Worm (Caenorhabditis elegans) whole organism, dauer: ENCODE measurements around the gene F28A10.4.
"Not testable (repeated sequence)": the region's sequence is repeated elsewhere in the genome, so short reads cannot be mapped to it uniquely, and the experiment has no call there.

ENCODE experiments used
- unc-62 ChIP-seq: sonication (generic microtip); optimal IDR thresholded peaks from 2 replicates; lab custom pipeline; 2017; ENCODE audit warnings: missing biosample characterization, missing genetic modification reagents, missing genetic modification characterization

F28A10.4 gene

DNA sequence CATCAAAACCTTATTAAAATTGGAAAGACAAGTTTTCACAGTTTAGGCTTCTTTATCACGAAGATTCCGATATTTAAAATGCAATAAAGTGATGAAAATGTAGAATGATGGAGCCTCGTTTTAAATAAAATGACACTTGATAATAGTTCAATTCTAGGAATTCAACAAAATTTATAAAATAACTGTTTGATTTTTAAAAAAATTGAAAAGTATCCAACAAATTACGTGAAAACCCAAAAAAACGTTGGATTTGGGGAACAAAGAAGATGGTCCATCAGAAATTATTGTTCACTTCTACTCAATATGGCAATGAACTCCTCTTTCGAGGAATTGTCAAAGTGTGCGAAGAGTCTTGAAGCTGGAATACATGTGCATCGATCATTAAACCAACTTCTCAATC is at the start of gene F28A10.4:
Gene F28A10.4, plus strand, starts transcription at position 301 of the 400 bp plus-strand sequence.
- no peak for TF ChIP-seq unc-62 (GFP tag; lab: Kevin White, UChicago)

DNA sequence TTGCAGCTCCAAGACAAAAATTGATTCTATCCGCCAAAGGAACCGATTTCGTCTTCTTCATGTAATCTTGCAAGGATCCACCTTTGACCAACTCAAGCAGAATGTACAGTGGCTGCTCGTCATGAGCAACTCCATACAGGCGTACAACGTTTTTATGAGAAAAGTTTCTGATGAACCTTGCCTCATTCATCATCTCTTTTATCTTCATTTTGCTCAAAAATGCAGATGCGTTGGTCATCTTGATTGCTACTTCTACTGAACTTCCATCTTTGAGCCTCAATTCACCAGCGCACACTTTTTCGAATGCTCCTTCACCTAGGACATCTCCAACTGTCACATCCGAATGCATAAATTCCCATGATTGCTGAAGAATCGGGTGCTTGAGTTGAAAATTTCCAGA is 47.2 kb upstream of the F28A10.4 start:
- no peak for TF ChIP-seq unc-62 (GFP tag; lab: Kevin White, UChicago)

- no peak for TF ChIP-seq unc-62 (GFP tag; lab: Kevin White, UChicago)
These were observed 46.6 kb upstream of the F28A10.4 start for ce11 chrII:797445-797844.

DNA sequence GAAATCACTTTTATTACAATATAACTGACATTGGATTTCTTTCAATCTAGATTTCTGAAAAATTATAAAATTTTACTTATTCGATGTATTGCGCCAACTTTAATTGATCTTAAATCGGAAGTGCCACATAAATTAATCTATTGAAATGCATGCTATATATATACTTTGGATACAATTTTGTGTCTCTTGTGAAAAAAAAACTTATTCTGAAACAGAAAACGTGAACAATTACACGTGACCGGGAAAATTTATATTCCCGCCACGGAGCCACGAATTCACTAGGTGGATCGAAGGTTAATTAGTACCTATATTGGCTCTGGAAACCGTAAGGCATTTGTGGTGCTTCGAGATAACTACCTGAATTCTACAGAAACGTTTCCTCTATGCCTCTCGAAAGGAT is 44.4 kb upstream of the F28A10.4 start, which contains the start of gene F46F5.14:
Gene F46F5.14, plus strand, starts transcription at position 301 of the 400 bp plus-strand sequence.
- TF ChIP-seq unc-62 (GFP tag; lab: Kevin White, UChicago): no peak

ce11 chrII:803009-803408 is 41.1 kb upstream of the F28A10.4 start, which contains the start of gene F46F5.13:
TSS of gene F46F5.13 (plus strand) at chrII:803309.
- TF ChIP-seq unc-62 (GFP tag; lab: Kevin White, UChicago): no peak

ce11 chrII:808457-808856 is 35.6 kb upstream of the F28A10.4 start, which contains the start of gene F46F5.11:
TSS of gene F46F5.11 (plus strand) at chrII:808757.
- no peak for TF ChIP-seq unc-62 (GFP tag; lab: Kevin White, UChicago)

- TF ChIP-seq unc-62 (GFP tag; lab: Kevin White, UChicago): no peak
These were observed 31.2 kb upstream of the F28A10.4 start, which contains the start of gene F46F5.5 for ce11 chrII:812917-813316. TSS of gene F46F5.5 (minus strand) at chrII:813017.

ce11 chrII:814737-815136 is 29.3 kb upstream of the F28A10.4 start, which contains the start of gene msrp-3:
TSS of gene msrp-3 (minus strand) at chrII:814837.
- TF ChIP-seq unc-62 (GFP tag; lab: Kevin White, UChicago): no peak

ce11 chrII:820519-820918 is 23.6 kb upstream of the F28A10.4 start, which contains the start of gene F46F5.7:
TSS of gene F46F5.7 (minus strand) at chrII:820619.
- no peak for TF ChIP-seq unc-62 (GFP tag; lab: Kevin White, UChicago)

- no peak for TF ChIP-seq unc-62 (GFP tag; lab: Kevin White, UChicago)
These were observed 22.6 kb upstream of the F28A10.4 start, which contains the start of gene F46F5.8 for ce11 chrII:821514-821913. TSS of gene F46F5.8 (minus strand) at chrII:821614.

ce11 chrII:822730-823129 is 21.3 kb upstream of the F28A10.4 start, which contains the start of gene msrp-4:
TSS of gene msrp-4 (minus strand) at chrII:822830.
- not testable (repeated sequence) for TF ChIP-seq unc-62 (GFP tag; lab: Kevin White, UChicago)

DNA sequence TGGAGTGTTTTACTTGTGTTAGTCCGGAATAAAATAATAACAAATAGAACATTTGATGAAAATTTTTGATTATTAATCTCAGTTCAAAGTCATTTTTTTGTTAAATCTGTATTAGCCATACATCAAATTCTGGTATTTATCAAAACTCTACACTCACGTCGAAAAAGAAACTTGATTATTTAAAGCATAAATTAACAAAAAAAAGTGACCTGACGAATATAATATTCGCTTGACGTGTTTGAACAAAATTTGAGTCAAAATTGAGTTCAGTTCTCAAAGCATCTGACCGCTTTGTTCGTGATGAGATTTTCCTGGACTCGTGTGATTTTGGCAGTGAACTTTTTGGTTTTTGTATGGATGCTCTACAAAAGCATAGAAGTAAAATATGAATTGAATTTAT is 20.5 kb upstream of the F28A10.4 start, which contains the start of gene F46F5.10:
Gene F46F5.10, plus strand, starts transcription at position 301 of the 400 bp plus-strand sequence.
- no peak for TF ChIP-seq unc-62 (GFP tag; lab: Kevin White, UChicago)

DNA sequence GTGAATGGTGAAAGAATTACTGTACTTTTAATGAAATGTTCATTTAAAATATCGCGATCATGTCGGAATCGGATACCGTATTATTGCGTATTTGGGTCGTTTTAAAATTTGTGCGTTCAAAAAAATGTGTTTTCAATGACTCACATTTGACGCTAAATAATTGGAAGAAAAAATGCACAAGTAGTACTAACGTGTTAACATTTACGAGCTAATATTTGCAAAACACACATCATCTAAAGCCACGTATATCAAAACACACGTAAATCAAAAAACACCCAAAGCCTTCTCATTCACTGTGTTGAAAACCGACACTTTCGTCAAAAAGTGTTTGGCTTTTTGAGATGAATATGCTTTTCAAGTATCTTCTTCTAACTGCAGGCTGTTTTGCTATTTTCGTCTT is 18.6 kb upstream of the F28A10.4 start, which contains the start of gene F28A10.1:
Gene F28A10.1, plus strand, starts transcription at position 301 of the 400 bp plus-strand sequence.
- TF ChIP-seq unc-62 (GFP tag; lab: Kevin White, UChicago): no peak

DNA sequence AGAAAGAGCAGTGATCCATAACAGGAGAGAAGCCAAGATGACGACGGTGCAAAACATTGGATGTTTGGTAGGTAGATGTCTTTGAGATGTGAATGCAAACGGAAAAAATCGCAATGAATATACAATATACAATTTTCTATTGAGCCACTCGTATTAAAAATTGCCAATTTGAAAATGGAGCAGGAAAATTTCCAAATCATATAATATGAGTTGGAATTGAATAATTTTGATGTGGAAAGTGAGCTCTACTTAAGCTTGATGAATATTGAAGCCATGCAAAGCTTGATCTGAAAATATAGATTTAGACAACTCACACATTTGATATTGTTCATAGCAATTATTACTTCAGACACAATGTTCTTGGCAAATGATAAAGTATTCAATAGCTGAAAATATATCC is 5.7 kb upstream of the F28A10.4 start, which contains the start of gene F28A10.8:
Gene F28A10.8, minus strand, starts transcription at position 101 of the 400 bp plus-strand sequence.
- no peak for TF ChIP-seq unc-62 (GFP tag; lab: Kevin White, UChicago)

DNA sequence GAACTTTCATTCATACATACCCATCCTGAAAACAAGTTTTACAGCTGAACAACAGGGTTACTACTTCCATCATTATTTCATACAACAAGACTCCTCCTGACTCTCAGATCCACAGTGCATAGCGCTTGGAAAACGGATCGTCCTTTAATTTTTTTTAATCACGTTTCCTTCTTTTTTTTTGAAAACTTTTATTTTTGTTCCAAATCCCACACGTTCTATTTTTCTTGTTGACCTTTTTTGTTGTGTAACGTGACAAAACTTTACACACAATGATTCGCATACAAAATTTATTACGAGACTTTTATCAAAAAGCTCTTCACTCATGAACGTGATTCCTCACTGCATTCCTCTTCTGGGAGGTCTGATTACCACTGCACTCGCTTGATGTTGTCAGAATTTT is 3.9 kb upstream of the F28A10.4 start, which contains the start of gene clc-33:
Gene clc-33, plus strand, starts transcription at position 301 of the 400 bp plus-strand sequence.
- TF ChIP-seq unc-62 (GFP tag; lab: Kevin White, UChicago): no peak

ce11 chrII:845618-846017 is 1.5 kb downstream of the F28A10.4 start, which contains the start of gene F28A10.7:
TSS of gene F28A10.7 (minus strand) at chrII:845718.
- TF ChIP-seq unc-62 (GFP tag; lab: Kevin White, UChicago): no peak

ce11 chrII:848519-848918 is 4.4 kb downstream of the F28A10.4 start, which contains the start of the genes acdh-9 and F28A10.13:
TSS of gene acdh-9 (minus strand) at chrII:848603.
TSS of gene F28A10.13 (plus strand) at chrII:848812.
- no peak for TF ChIP-seq unc-62 (GFP tag; lab: Kevin White, UChicago)
